Fruit fly (Drosophila melanogaster): ENCODE measurements around the gene aly.
A peak's percentile ranks its signal among the peaks of the same experiment; 100 is the strongest.

The aly gene

DNA sequence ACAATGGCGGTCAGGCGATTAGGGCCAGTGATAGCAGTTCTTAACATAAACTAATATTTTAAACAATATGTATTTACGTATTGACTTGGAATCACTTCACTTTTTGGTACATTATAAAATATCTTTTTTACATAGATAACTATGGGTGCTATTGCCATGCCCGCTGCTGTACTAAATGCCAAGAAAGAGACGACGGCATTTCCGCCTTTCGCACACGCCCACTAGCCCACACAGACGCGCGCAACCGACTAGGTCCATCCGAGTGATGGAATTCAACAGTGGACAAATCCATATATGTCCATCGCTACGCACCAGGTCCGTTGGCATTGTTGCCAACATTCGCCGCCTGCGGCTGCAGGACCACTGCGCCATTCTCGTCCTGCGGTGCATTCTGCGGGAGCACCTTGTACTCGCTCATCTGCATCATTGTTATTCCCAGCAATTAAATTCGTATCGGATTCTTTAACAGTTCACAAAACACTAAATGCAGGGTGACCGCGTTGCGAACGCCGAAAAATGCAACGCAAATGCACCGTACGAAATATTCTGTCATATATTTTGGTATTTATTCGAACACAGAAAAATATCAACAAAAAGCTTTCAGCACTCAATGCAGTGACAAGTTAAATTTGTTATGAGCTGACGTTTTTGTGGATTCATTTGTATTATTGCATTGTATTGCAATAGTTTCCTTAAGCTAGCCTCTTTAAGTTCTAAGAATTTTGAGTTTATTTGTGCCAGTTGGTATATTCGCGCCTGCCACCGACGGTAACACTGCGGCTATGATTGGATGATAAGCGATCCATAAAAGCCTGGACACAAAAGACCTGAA is 20.2 kb upstream of the aly start, which contains the start of the genes scramb2 and Sk2 (continued):
- TF ChIP-seq CG11085 (GFP tag; IDR thresholded peaks at IDR 0.05), result peak; percentile 91
- TF ChIP-seq Ada2b (GFP tag; IDR thresholded peaks at IDR 0.05), result peak; percentile 97
- no peak for TF ChIP-seq hbn (GFP tag; IDR thresholded peaks at IDR 0.05; ENCODE audit: partially characterized antibody)
- TF ChIP-seq slbo (GFP tag; IDR thresholded peaks at IDR 0.05), result peak; percentile 95
- peak; percentile 96 for TF ChIP-seq CG34422 (GFP tag; IDR thresholded peaks at IDR 0.05)
- TF ChIP-seq fd3F (GFP tag; optimal IDR thresholded peaks at IDR 0.05), result peak; percentile 92
- peak; percentile 95 for TF ChIP-seq Xbp1 (GFP tag; optimal IDR thresholded peaks at IDR 0.05)
- TF ChIP-seq Sry-δ (GFP tag; optimal IDR thresholded peaks at IDR 0.05), result peak; percentile 43
- peak; percentile 27 to 58 for TF ChIP-seq insv (GFP tag; optimal IDR thresholded peaks at IDR 0.05)
- TF ChIP-seq prd (optimal IDR thresholded peaks at IDR 0.05), result no peak
- TF ChIP-seq prd (GFP tag; IDR thresholded peaks at IDR 0.05), result peak; percentile 97
- no peak for TF ChIP-seq amos (GFP tag; IDR thresholded peaks at IDR 0.05; ENCODE audit: partially characterized antibody)
- TF ChIP-seq ash1 (GFP tag; optimal IDR thresholded peaks at IDR 0.05), result peak; percentile 77
- TF ChIP-seq CG10274 (GFP tag; optimal IDR thresholded peaks at IDR 0.05), result peak; percentile 88
- peak; percentile 55 for TF ChIP-seq zf30C (GFP tag; optimal IDR thresholded peaks at IDR 0.05)
- TF ChIP-seq CG17361 (GFP tag; IDR thresholded peaks at IDR 0.05), result peak; percentile 95
- TF ChIP-seq Hr3 (GFP tag; optimal IDR thresholded peaks at IDR 0.05), result peak; percentile 91
- peak; percentile 81 for TF ChIP-seq CG13123 (GFP tag; optimal IDR thresholded peaks at IDR 0.05)
- peak; percentile 85 for TF ChIP-seq CG17612 (GFP tag; IDR thresholded peaks at IDR 0.05)
- no peak for TF ChIP-seq CG7963 (GFP tag; IDR thresholded peaks at IDR 0.05; ENCODE audit: partially characterized antibody)
- peak; percentile 94 for TF ChIP-seq CG9727 (GFP tag; optimal IDR thresholded peaks at IDR 0.05)
- TF ChIP-seq tgo (GFP tag; IDR thresholded peaks at IDR 0.05), result peak; percentile 94
- peak; percentile 96 for TF ChIP-seq CG7839 (tag; optimal IDR thresholded peaks at IDR 0.05)
- TF ChIP-seq CG8089 (GFP tag; optimal IDR thresholded peaks at IDR 0.05), result peak; percentile 68
- TF ChIP-seq CG34376 (GFP tag; optimal IDR thresholded peaks at IDR 0.05), result peak; percentile 93
- peak; percentile 96 for TF ChIP-seq CG17829 (tag; optimal IDR thresholded peaks at IDR 0.05)
- peak; percentile 92 for TF ChIP-seq gce (GFP tag; IDR thresholded peaks at IDR 0.05)
- peak; percentile 69 for TF ChIP-seq CG10565 (GFP tag; optimal IDR thresholded peaks at IDR 0.05)
- peak; percentile 91 for TF ChIP-seq Fer2 (tag; optimal IDR thresholded peaks at IDR 0.05)
- TF ChIP-seq lbe (GFP tag; optimal IDR thresholded peaks at IDR 0.05), result peak; percentile 93
- TF ChIP-seq Dad (GFP tag; optimal IDR thresholded peaks at IDR 0.05), result peak; percentile 81
- TF ChIP-seq CG18599 (GFP tag; optimal IDR thresholded peaks at IDR 0.05), result peak; percentile 96
- TF ChIP-seq CG13296 (GFP tag; optimal IDR thresholded peaks at IDR 0.05), result peak; percentile 97
- TF ChIP-seq Vsx1 (GFP tag; optimal IDR thresholded peaks at IDR 0.05), result peak; percentile 94
- TF ChIP-seq abd-A (tag; optimal IDR thresholded peaks at IDR 0.05), result no peak
- peak; percentile 97 for TF ChIP-seq ci (GFP tag; IDR thresholded peaks at IDR 0.05)
- TF ChIP-seq MTF-1 (GFP tag; optimal IDR thresholded peaks at IDR 0.05; ENCODE audit: borderline replicate concordance), result peak; percentile 93
- peak; percentile 94 for TF ChIP-seq CG2875 (GFP tag; optimal IDR thresholded peaks at IDR 0.05)
- peak; percentile 99 for TF ChIP-seq Ets65A (GFP tag)
- TF ChIP-seq Lhr (GFP tag; optimal IDR thresholded peaks at IDR 0.05), result peak; percentile 80
- peak; percentile 95 for TF ChIP-seq bcd (GFP tag; optimal IDR thresholded peaks at IDR 0.05)
- peak; percentile 81 for TF ChIP-seq NC2α (GFP tag; optimal IDR thresholded peaks at IDR 0.05)
- TF ChIP-seq HHEX (GFP tag; optimal IDR thresholded peaks at IDR 0.05), result peak; percentile 97
- peak; percentile 95 for TF ChIP-seq ase (GFP tag; IDR thresholded peaks at IDR 0.05)
- peak; percentile 90 for TF ChIP-seq mam (GFP tag; optimal IDR thresholded peaks at IDR 0.05)
- TF ChIP-seq CG13894 (tag; optimal IDR thresholded peaks at IDR 0.05), result peak; percentile 85
- no peak for TF ChIP-seq mld (GFP tag; IDR thresholded peaks at IDR 0.05; ENCODE audit: partially characterized antibody)
- peak; percentile 82 for TF ChIP-seq cas (GFP tag; IDR thresholded peaks at IDR 0.05)
- peak; percentile 89 for TF ChIP-seq CG1602 (GFP tag; optimal IDR thresholded peaks at IDR 0.05)

All from whole organism, embryonic.